Worm (Caenorhabditis elegans): Measurements from ENCODE around the gene ehbp-1.

The ehbp-1 gene

ce11 chrV:9544176-9544632 lies 6.2 kb upstream of the ehbp-1 start, which contains the start of gene mdf-1:
Gene mdf-1, minus strand, starts transcription at chrV:9544226.
- TF ChIP-seq flt-1 (GFP tag; IDR thresholded peaks at IDR 0.05) = 0 out of 2 replicates have a peak, but pooled peaks have one; percentile 52
- no peak for TF ChIP-seq T22C8.4 (GFP tag; IDR thresholded peaks at IDR 0.05)
- TF ChIP-seq ztf-29 (GFP tag; IDR thresholded peaks at IDR 0.05) = no peak
- peak; percentile 28 for TF ChIP-seq med-1 (GFP tag; optimal IDR thresholded peaks at IDR 0.05; ENCODE audit: insufficient read depth)
- TF ChIP-seq ref-1 (GFP tag; conservative IDR thresholded peaks at IDR 0.05) = 0 out of 2 replicates have a peak, but pooled peaks have one; percentile 33
- 0 out of 2 replicates have a peak, but pooled peaks have one; percentile 35 for TF ChIP-seq klf-2 (GFP tag; conservative IDR thresholded peaks at IDR 0.05)
- TF ChIP-seq ztf-23 (GFP tag; IDR thresholded peaks at IDR 0.05) = peak; percentile 67; the same call in 1 of the 2 replicates

ce11 chrV:9545238-9545709 lies 5.2 kb upstream of the ehbp-1 start, which contains the start of the genes his-35 and his-41:
Gene his-35, minus strand, starts transcription at chrV:9545288.
Gene his-41, plus strand, starts transcription at chrV:9545536.
- TF ChIP-seq T22C8.4 (GFP tag; IDR thresholded peaks at IDR 0.05) (peak; percentile 46), ztf-23 (GFP tag; IDR thresholded peaks at IDR 0.05) (no peak; the same call in 1 of the 2 replicates), flt-1 (GFP tag; IDR thresholded peaks at IDR 0.05) (0 out of 2 replicates have a peak, but pooled peaks have one; percentile 9), ztf-29 (GFP tag; IDR thresholded peaks at IDR 0.05) (0 out of 2 replicates have a peak, but pooled peaks have one; percentile 20)

- TF ChIP-seq ref-1 (GFP tag; conservative IDR thresholded peaks at IDR 0.05) = no peak
- no peak for TF ChIP-seq klf-2 (GFP tag; conservative IDR thresholded peaks at IDR 0.05)
- TF ChIP-seq ztf-29 (GFP tag; IDR thresholded peaks at IDR 0.05) = no peak
- no peak for TF ChIP-seq tab-1 (GFP tag; IDR thresholded peaks at IDR 0.05)
- TF ChIP-seq T22C8.4 (GFP tag; IDR thresholded peaks at IDR 0.05) = no peak
- no peak for TF ChIP-seq cog-1 (tag; optimal IDR thresholded peaks at IDR 0.05)
- TF ChIP-seq flt-1 (GFP tag; IDR thresholded peaks at IDR 0.05) = no peak
- TF ChIP-seq med-1 (GFP tag; optimal IDR thresholded peaks at IDR 0.05; ENCODE audit: insufficient read depth) = no peak
- TF ChIP-seq ztf-23 (GFP tag; IDR thresholded peaks at IDR 0.05) = no peak
Measured at ce11 chrV:9546042-9546581, 4.3 kb upstream of the ehbp-1 start, which contains the start of gene C50F4.6. Gene C50F4.6, plus strand, starts transcription at chrV:9546092.

ce11 chrV:9546860-9547269 lies 3.6 kb upstream of the ehbp-1 start, which contains the start of gene his-37:
Gene his-37, plus strand, starts transcription at chrV:9547105.
- TF ChIP-seq flt-1 (GFP tag; IDR thresholded peaks at IDR 0.05) (peak; percentile 81), tab-1 (GFP tag; IDR thresholded peaks at IDR 0.05) (peak; percentile 50; the same call in 1 of the 2 replicates), klf-2 (GFP tag; conservative IDR thresholded peaks at IDR 0.05) (no peak), ztf-23 (GFP tag; IDR thresholded peaks at IDR 0.05) (peak; percentile 83), med-1 (GFP tag; optimal IDR thresholded peaks at IDR 0.05; ENCODE audit: insufficient read depth) (no peak), cog-1 (tag; optimal IDR thresholded peaks at IDR 0.05) (peak; percentile 93)

- no peak for TF ChIP-seq flt-1 (GFP tag; IDR thresholded peaks at IDR 0.05)
- TF ChIP-seq cog-1 (tag; optimal IDR thresholded peaks at IDR 0.05) = peak; percentile 23
Measured at ce11 chrV:9549459-9549858, 985 bp upstream of the ehbp-1 start, which contains the start of gene nstp-10. Gene nstp-10, minus strand, starts transcription at chrV:9549836.

- no peak for TF ChIP-seq T22C8.4 (GFP tag; IDR thresholded peaks at IDR 0.05)
- no peak for TF ChIP-seq flt-1 (GFP tag; IDR thresholded peaks at IDR 0.05)
- no peak for TF ChIP-seq med-1 (GFP tag; optimal IDR thresholded peaks at IDR 0.05; ENCODE audit: insufficient read depth)
- TF ChIP-seq tab-1 (GFP tag; IDR thresholded peaks at IDR 0.05) = no peak
- TF ChIP-seq ztf-29 (GFP tag; IDR thresholded peaks at IDR 0.05) = no peak
- no peak for TF ChIP-seq cog-1 (tag; optimal IDR thresholded peaks at IDR 0.05)
- no peak for TF ChIP-seq klf-2 (GFP tag; conservative IDR thresholded peaks at IDR 0.05)
- TF ChIP-seq ref-1 (GFP tag; conservative IDR thresholded peaks at IDR 0.05) = no peak
- no peak for TF ChIP-seq ztf-23 (GFP tag; IDR thresholded peaks at IDR 0.05)
Measured at ce11 chrV:9556668-9557067, 6.2 kb downstream of the ehbp-1 start.

ce11 chrV:9561624-9562179 lies 11.3 kb downstream of the ehbp-1 start, which contains the start of gene rgef-1:
Gene rgef-1, minus strand, starts transcription at chrV:9561674.
- TF ChIP-seq ztf-23 (GFP tag; IDR thresholded peaks at IDR 0.05) = peak; percentile 34; the same call in 1 of the 2 replicates
- TF ChIP-seq T22C8.4 (GFP tag; IDR thresholded peaks at IDR 0.05) = no peak

- TF ChIP-seq ztf-23 (GFP tag; IDR thresholded peaks at IDR 0.05) = no peak
Measured at ce11 chrV:9563585-9563984, 13.1 kb downstream of the ehbp-1 start.

- no peak for TF ChIP-seq tab-1 (GFP tag; IDR thresholded peaks at IDR 0.05)
- no peak for TF ChIP-seq flt-1 (GFP tag; IDR thresholded peaks at IDR 0.05)
- no peak for TF ChIP-seq T22C8.4 (GFP tag; IDR thresholded peaks at IDR 0.05)
- no peak for TF ChIP-seq cog-1 (tag; optimal IDR thresholded peaks at IDR 0.05)
- TF ChIP-seq klf-2 (GFP tag; conservative IDR thresholded peaks at IDR 0.05) = no peak
Measured at ce11 chrV:9568707-9569106, 18.3 kb downstream of the ehbp-1 start, which contains the start of gene F25B3.4. Gene F25B3.4, minus strand, starts transcription at chrV:9568807.

ce11 chrV:9570197-9570596 lies 19.8 kb downstream of the ehbp-1 start, which contains the start of gene F25B3.5:
Gene F25B3.5, minus strand, starts transcription at chrV:9570297.
- TF ChIP-seq ztf-23 (GFP tag; IDR thresholded peaks at IDR 0.05) (no peak), ref-1 (GFP tag; conservative IDR thresholded peaks at IDR 0.05) (no peak), flt-1 (GFP tag; IDR thresholded peaks at IDR 0.05) (no peak), T22C8.4 (GFP tag; IDR thresholded peaks at IDR 0.05) (no peak), med-1 (GFP tag; optimal IDR thresholded peaks at IDR 0.05; ENCODE audit: insufficient read depth) (no peak), ztf-29 (GFP tag; IDR thresholded peaks at IDR 0.05) (no peak), klf-2 (GFP tag; conservative IDR thresholded peaks at IDR 0.05) (no peak), tab-1 (GFP tag; IDR thresholded peaks at IDR 0.05) (no peak), cog-1 (tag; optimal IDR thresholded peaks at IDR 0.05) (no peak)

Data from whole organism, midembryonic.